Fruit fly (Drosophila melanogaster): ENCODE results near the gene CG14322.

The CG14322 gene

dm6 chr3R:17703691-17704537, 56.4 kb downstream of the CG14322 start (continued):
- TF ChIP-seq CG15479 (GFP tag; optimal IDR thresholded peaks at IDR 0.05) (peak; percentile 2), p53 (GFP tag; optimal IDR thresholded peaks at IDR 0.05) (peak; percentile 97), CG2875 (GFP tag; optimal IDR thresholded peaks at IDR 0.05) (peak; percentile 99), slbo (GFP tag; IDR thresholded peaks at IDR 0.05) (peak; percentile 99), CG7357 (GFP tag; IDR thresholded peaks at IDR 0.05) (peak; percentile 96), Dp (GFP tag; optimal IDR thresholded peaks at IDR 0.05) (peak; percentile 31), CG8290 (GFP tag; optimal IDR thresholded peaks at IDR 0.05) (peak; percentile 98), CG8290 (tag; optimal IDR thresholded peaks at IDR 0.05) (peak; percentile 75 to 99), dysf (GFP tag; IDR thresholded peaks at IDR 0.05) (peak; percentile 99), Mes4 (GFP tag; optimal IDR thresholded peaks at IDR 0.05) (peak; percentile 99), zf30C (GFP tag; optimal IDR thresholded peaks at IDR 0.05) (peak; percentile 89), br (optimal IDR thresholded peaks at IDR 0.05) (no peak), CG2889 (GFP tag; IDR thresholded peaks at IDR 0.05) (peak; percentile 99), crc (GFP tag; optimal IDR thresholded peaks at IDR 0.05) (peak; percentile 99), Trl (optimal IDR thresholded peaks at IDR 0.05) (no peak), Trl (GFP tag; optimal IDR thresholded peaks at IDR 0.05) (peak; percentile 99), ro (GFP tag; IDR thresholded peaks at IDR 0.05) (peak; percentile 97), CG42726 (GFP tag; IDR thresholded peaks at IDR 0.05; ENCODE audit: partially characterized antibody) (no peak), CG12236 (GFP tag; optimal IDR thresholded peaks at IDR 0.05) (peak; percentile 99), caup (GFP tag; optimal IDR thresholded peaks at IDR 0.05; ENCODE audit: severe bottlenecking) (peak; percentile 99), gcm2 (GFP tag; optimal IDR thresholded peaks at IDR 0.05) (peak; percentile 99), Dref (GFP tag; IDR thresholded peaks at IDR 0.05) (peak; percentile 39), NFAT (GFP tag; IDR thresholded peaks at IDR 0.05) (peak; percentile 99), CG11085 (GFP tag; IDR thresholded peaks at IDR 0.05) (peak; percentile 97), CG6683 (GFP tag; optimal IDR thresholded peaks at IDR 0.05) (peak; percentile 96), en (GFP tag; optimal IDR thresholded peaks at IDR 0.05) (peak; percentile 99), CG2116 (GFP tag; optimal IDR thresholded peaks at IDR 0.05) (peak; percentile 91), Lim3 (GFP tag; IDR thresholded peaks at IDR 0.05) (peak; percentile 98), nau (GFP tag; optimal IDR thresholded peaks at IDR 0.05) (peak; percentile 99), chinmo (GFP tag; IDR thresholded peaks at IDR 0.05; ENCODE audit: partially characterized antibody) (peak; percentile 90), MESR4 (GFP tag; optimal IDR thresholded peaks at IDR 0.05) (peak; percentile 86), usp (GFP tag; optimal IDR thresholded peaks at IDR 0.05) (no peak), CG10366 (GFP tag; IDR thresholded peaks at IDR 0.05) (peak; percentile 99), Doc2 (GFP tag; IDR thresholded peaks at IDR 0.05) (peak; percentile 96), CG31441 (GFP tag; IDR thresholded peaks at IDR 0.05) (peak; percentile 99), dati (GFP tag; IDR thresholded peaks at IDR 0.05) (peak; percentile 99), ase (GFP tag; IDR thresholded peaks at IDR 0.05) (peak; percentile 99), CG31224 (GFP tag; IDR thresholded peaks at IDR 0.05) (peak; percentile 97), CG16779 (GFP tag; IDR thresholded peaks at IDR 0.05) (peak; percentile 98), hkb (optimal IDR thresholded peaks at IDR 0.05) (no peak), hkb (GFP tag; IDR thresholded peaks at IDR 0.05) (peak; percentile 99), CG17361 (GFP tag; IDR thresholded peaks at IDR 0.05) (peak; percentile 99), CG34422 (GFP tag; IDR thresholded peaks at IDR 0.05) (peak; percentile 99), Mrtf (GFP tag; IDR thresholded peaks at IDR 0.05) (peak; percentile 99), CG10431 (GFP tag; optimal IDR thresholded peaks at IDR 0.05) (peak; percentile 89), ara (GFP tag; IDR thresholded peaks at IDR 0.05) (peak; percentile 99), CG3065 (GFP tag; optimal IDR thresholded peaks at IDR 0.05) (peak; percentile 98), CG10979 (tag; optimal IDR thresholded peaks at IDR 0.05) (peak; percentile 99), CG13775 (GFP tag; optimal IDR thresholded peaks at IDR 0.05) (peak; percentile 99), CG8478 (optimal IDR thresholded peaks at IDR 0.05) (no peak)
